Fruit fly (Drosophila melanogaster): ENCODE data around the gene CycJ.

The CycJ gene

dm6 chr3L:3423006-3423405, 43.2 kb upstream of the CycJ start (continued):
- TF ChIP-seq dac (GFP tag; optimal IDR thresholded peaks at IDR 0.05) (no peak), Ets21C (GFP tag; optimal IDR thresholded peaks at IDR 0.05) (peak; percentile 19), CG10669 (GFP tag; optimal IDR thresholded peaks at IDR 0.05) (no peak), Sox102F (GFP tag; optimal IDR thresholded peaks at IDR 0.05) (peak; percentile 58), CG11902 (GFP tag; optimal IDR thresholded peaks at IDR 0.05) (no peak), Eip93F (GFP tag; optimal IDR thresholded peaks at IDR 0.05) (no peak), Eip75B (GFP tag; optimal IDR thresholded peaks at IDR 0.05) (no peak), CG6808 (GFP tag; optimal IDR thresholded peaks at IDR 0.05) (no peak), topi (GFP tag; optimal IDR thresholded peaks at IDR 0.05) (peak; percentile 56), Met (GFP tag; optimal IDR thresholded peaks at IDR 0.05) (peak; percentile 68), Eip78C (GFP tag) (peak; percentile 58), CG3032 (tag; optimal IDR thresholded peaks at IDR 0.05) (no peak), CG9139 (GFP tag; optimal IDR thresholded peaks at IDR 0.05) (no peak), svp (GFP tag) (peak; percentile 85), ss (GFP tag; optimal IDR thresholded peaks at IDR 0.05) (no peak), Hr38 (GFP tag; optimal IDR thresholded peaks at IDR 0.05) (no peak), CG34406 (GFP tag; optimal IDR thresholded peaks at IDR 0.05) (peak; percentile 12), Blimp-1 (GFP tag; optimal IDR thresholded peaks at IDR 0.05) (no peak), CG6792 (GFP tag; optimal IDR thresholded peaks at IDR 0.05) (peak; percentile 13)

dm6 chr3L:3424846-3425245, 41.4 kb upstream of the CycJ start, which contains the start of gene sty:
TSS of gene sty (minus strand) at chr3L:3424935.
- TF ChIP-seq CG8119 (GFP tag; IDR thresholded peaks at IDR 0.05): no peak
- TF ChIP-seq fd85E (GFP tag; optimal IDR thresholded peaks at IDR 0.05): no peak
- TF ChIP-seq CG9139 (GFP tag; optimal IDR thresholded peaks at IDR 0.05): no peak
- TF ChIP-seq eg (GFP tag; IDR thresholded peaks at IDR 0.05): no peak
- TF ChIP-seq salr (GFP tag; optimal IDR thresholded peaks at IDR 0.05): no peak
- TF ChIP-seq CG11762 (GFP tag; optimal IDR thresholded peaks at IDR 0.05; ENCODE audit: insufficient read depth): no peak
- TF ChIP-seq CG15336 (GFP tag; IDR thresholded peaks at IDR 0.05): no peak
- TF ChIP-seq esn (GFP tag; optimal IDR thresholded peaks at IDR 0.05): no peak
- no peak for TF ChIP-seq Eip78C (GFP tag)
- no peak for TF ChIP-seq fkh (GFP tag; optimal IDR thresholded peaks at IDR 0.05)

- no peak for TF ChIP-seq Ets21C (GFP tag; optimal IDR thresholded peaks at IDR 0.05)
- no peak for TF ChIP-seq OdsH (GFP tag; optimal IDR thresholded peaks at IDR 0.05)
- no peak for TF ChIP-seq lz (GFP tag; optimal IDR thresholded peaks at IDR 0.05)
- TF ChIP-seq CG6808 (GFP tag; optimal IDR thresholded peaks at IDR 0.05): no peak
- no peak for TF ChIP-seq CG15336 (GFP tag; IDR thresholded peaks at IDR 0.05)
- TF ChIP-seq CG6854 (GFP tag; optimal IDR thresholded peaks at IDR 0.05): no peak
- TF ChIP-seq vri (GFP tag; optimal IDR thresholded peaks at IDR 0.05): no peak
- TF ChIP-seq fd59A (GFP tag; optimal IDR thresholded peaks at IDR 0.05): no peak
Observed at dm6 chr3L:3427037-3427436, 39.2 kb upstream of the CycJ start.

dm6 chr3L:3431061-3431648, 35.1 kb upstream of the CycJ start:
- TF ChIP-seq Hr39 (GFP tag; optimal IDR thresholded peaks at IDR 0.05) (no peak), svp (GFP tag) (no peak), CG6163 (GFP tag; IDR thresholded peaks at IDR 0.05) (no peak), CG10669 (GFP tag; optimal IDR thresholded peaks at IDR 0.05) (no peak), CG4318 (GFP tag; optimal IDR thresholded peaks at IDR 0.05) (no peak), CG6276 (GFP tag; optimal IDR thresholded peaks at IDR 0.05) (no peak), OdsH (GFP tag; optimal IDR thresholded peaks at IDR 0.05) (no peak), Eip93F (GFP tag; optimal IDR thresholded peaks at IDR 0.05) (no peak)

Data from whole organism, prepupa.